Worm (Caenorhabditis elegans) whole organism, L3 larva: ENCODE results near the gene twnk-1.

ENCODE experiments used
- ceh-28 ChIP-seq: fragments of 150-350 bp; optimal IDR thresholded peaks from 2 replicates; lab custom pipeline; 2014; ENCODE audit warnings: missing biosample characterization, missing genetic modification reagents, missing genetic modification characterization
- lin-15B ChIP-seq: fragments of 150-350 bp; optimal IDR thresholded peaks from 2 replicates; lab custom pipeline; 2014; ENCODE audit warnings: missing biosample characterization, missing genetic modification characterization
- pha-4 ChIP-seq: fragments of 150-350 bp; optimal IDR thresholded peaks from 2 replicates; lab custom pipeline; 2014; ENCODE audit warnings: missing biosample characterization, missing genetic modification reagents, missing genetic modification characterization

DNA sequence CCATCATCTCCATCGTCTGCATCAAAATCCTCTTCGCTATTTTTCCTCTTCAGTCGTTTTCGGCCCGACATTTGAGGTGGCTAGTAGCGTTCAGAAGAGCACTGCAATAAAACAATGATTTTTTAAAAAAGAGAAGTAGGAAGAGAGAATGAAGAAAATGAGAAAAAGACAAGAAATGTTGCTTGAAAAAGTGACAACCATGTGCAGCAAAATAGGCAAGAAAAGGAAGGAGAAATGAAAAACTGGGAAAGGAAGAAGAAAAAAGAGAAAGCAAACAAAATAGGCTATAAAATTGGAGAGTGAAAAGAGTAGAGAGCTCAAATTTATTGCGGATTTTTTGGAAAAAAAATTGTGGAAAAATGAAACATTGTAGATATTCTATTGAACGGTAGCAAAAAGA lies 27.7 kb upstream of the twnk-1 start, which contains the start of gene tag-294:
- TF ChIP-seq pha-4 (tag; lab: Kevin White, UChicago) (no peak), lin-15B (tag; lab: Kevin White, UChicago) (no peak), ceh-28 (tag; lab: Kevin White, UChicago) (no peak)
